Worm (Caenorhabditis elegans) whole organism, L3 larva: ENCODE data around the gene glr-2.

Experiments
- R02D3.7 ChIP-seq: fragments of 150-350 bp; optimal IDR thresholded peaks from 2 replicates; lab custom pipeline; 2014; ENCODE audit warnings: missing biosample characterization, missing genetic modification characterization
- ZK546.5 ChIP-seq: sonication (generic microtip); optimal IDR thresholded peaks from 2 replicates; lab custom pipeline; 2017; ENCODE audit warnings: missing biosample characterization, missing genetic modification characterization
- ama-1 ChIP-seq: fragments of 150-350 bp; optimal IDR thresholded peaks from 2 replicates; lab custom pipeline; 2018
- ceh-16 ChIP-seq: sonication (generic microtip); optimal IDR thresholded peaks from 2 replicates; lab custom pipeline; 2017; ENCODE audit warnings: missing biosample characterization, missing genetic modification characterization
- ceh-82 ChIP-seq: fragments of 150-350 bp; optimal IDR thresholded peaks from 2 replicates; lab custom pipeline; 2014; ENCODE audit warnings: missing biosample characterization, missing genetic modification characterization
- daf-12 ChIP-seq: fragments of 150-350 bp; optimal IDR thresholded peaks from 2 replicates; lab custom pipeline; 2014; ENCODE audit warnings: missing biosample characterization, missing genetic modification reagents, missing genetic modification characterization
- egl-27 ChIP-seq: sonication (generic microtip); optimal IDR thresholded peaks from 4 replicates; lab custom pipeline; 2017; ENCODE audit warnings: missing biosample characterization, missing genetic modification reagents, missing genetic modification characterization
- egl-5 ChIP-seq: fragments of 150-350 bp; optimal IDR thresholded peaks from 2 replicates; lab custom pipeline; 2017; ENCODE audit warnings: missing biosample characterization, missing genetic modification reagents, missing genetic modification characterization, inconsistent platforms
- elt-2 ChIP-seq: sonication (generic microtip); optimal IDR thresholded peaks from 2 replicates; lab custom pipeline; 2016; ENCODE audit warnings: missing genetic modification reagents, mild to moderate bottlenecking, missing genetic modification characterization, missing compliant biosample characterization
- eor-1 ChIP-seq, 2 experiments: fragments of 150-350 bp; optimal IDR thresholded peaks; 2 replicates each; lab custom pipeline; 2014 to 2018; ENCODE audit warnings: missing biosample characterization in 2 of 2, missing genetic modification characterization in 2 of 2
- fkh-10 ChIP-seq: sonication (generic microtip); optimal IDR thresholded peaks from 2 replicates; lab custom pipeline; 2017; ENCODE audit warnings: missing biosample characterization, missing genetic modification reagents, missing genetic modification characterization
- fkh-2 ChIP-seq: fragments of 150-350 bp; optimal IDR thresholded peaks from 2 replicates; lab custom pipeline; 2014; ENCODE audit warnings: missing biosample characterization, missing genetic modification reagents, missing genetic modification characterization
- fos-1 ChIP-seq: fragments of 150-350 bp; optimal IDR thresholded peaks from 2 replicates; lab custom pipeline; 2014; ENCODE audit warnings: missing biosample characterization, missing genetic modification characterization
- hmg-11 ChIP-seq: sonication (generic microtip); optimal IDR thresholded peaks from 2 replicates; lab custom pipeline; 2016; ENCODE audit warnings: missing genetic modification characterization, missing compliant biosample characterization
- lin-15B ChIP-seq: fragments of 150-350 bp; optimal IDR thresholded peaks from 2 replicates; lab custom pipeline; 2014; ENCODE audit warnings: missing biosample characterization, missing genetic modification characterization
- lin-39 ChIP-seq: fragments of 150-350 bp; optimal IDR thresholded peaks from 2 replicates; lab custom pipeline; 2018; ENCODE audit warnings: missing biosample characterization, missing genetic modification reagents, missing genetic modification characterization
- mdl-1 ChIP-seq: fragments of 150-350 bp; optimal IDR thresholded peaks from 2 replicates; lab custom pipeline; 2014; ENCODE audit warnings: missing biosample characterization, missing genetic modification characterization
- mml-1 ChIP-seq: fragments of 150-350 bp; sonication (generic microtip); optimal IDR thresholded peaks from 3 replicates; lab custom pipeline; 2014; ENCODE audit warnings: missing biosample characterization, missing genetic modification characterization
- nhr-11 ChIP-seq: fragments of 150-350 bp; optimal IDR thresholded peaks from 2 replicates; lab custom pipeline; 2014; ENCODE audit warnings: missing biosample characterization, missing genetic modification characterization
- nhr-12 ChIP-seq: fragments of 150-350 bp; optimal IDR thresholded peaks from 2 replicates; lab custom pipeline; 2014; ENCODE audit warnings: missing biosample characterization, missing genetic modification characterization
- nhr-23 ChIP-seq: fragments of 150-350 bp; optimal IDR thresholded peaks from 2 replicates; lab custom pipeline; 2014; ENCODE audit warnings: missing biosample characterization, missing genetic modification reagents, missing genetic modification characterization
- nhr-237 ChIP-seq: fragments of 150-350 bp; optimal IDR thresholded peaks from 2 replicates; lab custom pipeline; 2014; ENCODE audit warnings: missing biosample characterization, missing genetic modification characterization
- nhr-25 ChIP-seq: sonication (generic microtip); optimal IDR thresholded peaks from 2 replicates; lab custom pipeline; 2017; ENCODE audit warnings: missing biosample characterization, missing genetic modification characterization
- nhr-28 ChIP-seq: fragments of 150-350 bp; optimal IDR thresholded peaks from 2 replicates; lab custom pipeline; 2014; ENCODE audit warnings: missing biosample characterization, missing genetic modification characterization
- nhr-76 ChIP-seq: fragments of 150-350 bp; sonication (generic microtip); optimal IDR thresholded peaks from 5 replicates; lab custom pipeline; 2014; ENCODE audit warnings: missing biosample characterization, missing genetic modification characterization
- nhr-77 ChIP-seq: fragments of 150-350 bp; optimal IDR thresholded peaks from 2 replicates; lab custom pipeline; 2014; ENCODE audit warnings: missing biosample characterization, missing genetic modification characterization
- pha-4 ChIP-seq: fragments of 150-350 bp; optimal IDR thresholded peaks from 2 replicates; lab custom pipeline; 2014; ENCODE audit warnings: missing biosample characterization, missing genetic modification reagents, missing genetic modification characterization
- pqm-1 ChIP-seq: fragments of 150-350 bp; optimal IDR thresholded peaks from 2 replicates; lab custom pipeline; 2017; ENCODE audit warnings: missing biosample characterization, missing genetic modification characterization, inconsistent platforms
- snpc-4 ChIP-seq: fragments of 150-350 bp; optimal IDR thresholded peaks from 2 replicates; lab custom pipeline; 2014; ENCODE audit warnings: missing biosample characterization, missing genetic modification characterization
- tbx-2 ChIP-seq: sonication (generic microtip); optimal IDR thresholded peaks from 2 replicates; lab custom pipeline; 2016; ENCODE audit warnings: mild to moderate bottlenecking, missing genetic modification characterization, missing compliant biosample characterization
- unc-39 ChIP-seq: sonication (generic microtip); optimal IDR thresholded peaks from 4 replicates; lab custom pipeline; 2017; ENCODE audit warnings: missing biosample characterization, missing genetic modification characterization
- unc-62 ChIP-seq: fragments of 150-350 bp; sonication (generic microtip); optimal IDR thresholded peaks from 4 replicates; lab custom pipeline; 2014; ENCODE audit warnings: missing biosample characterization, missing genetic modification reagents, missing genetic modification characterization
- zag-1 ChIP-seq: fragments of 150-350 bp; optimal IDR thresholded peaks from 2 replicates; lab custom pipeline; 2014; ENCODE audit warnings: missing biosample characterization, missing genetic modification characterization
- ztf-11 ChIP-seq: fragments of 150-350 bp; optimal IDR thresholded peaks from 2 replicates; lab custom pipeline; 2014; ENCODE audit warnings: missing biosample characterization, missing genetic modification characterization

glr-2 gene

ce11 chrIII:7101814-7102477, 42.8 kb downstream of the glr-2 start:
- no peak for TF ChIP-seq unc-62 (GFP tag; lab: Kevin White, UChicago)
- TF ChIP-seq, all 47 proteins: peak for 0

- TF ChIP-seq nhr-237 (tag; lab: Kevin White, UChicago) (no peak), nhr-11 (peak; percentile 43)
- TF ChIP-seq, all 47 proteins: peak for 1
Observed at ce11 chrIII:7100001-7100400, 44.8 kb downstream of the glr-2 start, which contains the start of gene ZK418.11. TSS of gene ZK418.11 (plus strand) at chrIII:7100289.

ce11 chrIII:7096481-7096880, 48.3 kb downstream of the glr-2 start:
- TF ChIP-seq lin-39 (tag; lab: Kevin White, UChicago) (no peak), nhr-12 (no peak), ZK546.5 (tag; lab: Kevin White, UChicago) (no peak), fkh-10 (no peak), egl-27 (tag; lab: Kevin White, UChicago) (no peak), zag-1 (tag; lab: Kevin White, UChicago) (no peak), fos-1 (tag; lab: Kevin White, UChicago) (no peak), lin-15B (no peak), ceh-16 (tag; lab: Kevin White, UChicago) (no peak), ztf-11 (no peak), fkh-2 (tag; lab: Kevin White, UChicago) (no peak), R02D3.7 (tag; lab: Kevin White, UChicago) (no peak), mdl-1 (tag; lab: Kevin White, UChicago) (no peak), daf-12 (tag; lab: Kevin White, UChicago) (no peak), nhr-25 (tag; lab: Kevin White, UChicago) (no peak), nhr-77 (no peak), snpc-4 (tag; lab: Kevin White, UChicago) (no peak), ama-1 (lab: Kevin White, UChicago) (no peak), unc-39 (tag; lab: Kevin White, UChicago) (no peak), hmg-11 (no peak)
- TF ChIP-seq, all 47 proteins: peak for 0

- no peak for TF ChIP-seq pha-4
- no peak for TF ChIP-seq daf-12 (tag; lab: Kevin White, UChicago)
- TF ChIP-seq nhr-25 (tag; lab: Kevin White, UChicago), result no peak
- TF ChIP-seq eor-1 (tag; optimal IDR thresholded peaks at IDR 0.05; lab: Kevin White, UChicago), result no peak
- peak; percentile 13 for TF ChIP-seq nhr-11
- no peak for TF ChIP-seq nhr-12
Observed at ce11 chrIII:7095156-7095555, 49.6 kb downstream of the glr-2 start, which contains the start of gene nhr-9. TSS of gene nhr-9 (plus strand) at chrIII:7095462.

- no peak for TF ChIP-seq tbx-2 (tag; lab: Kevin White, UChicago)
- no peak for TF ChIP-seq nhr-11
- no peak for TF ChIP-seq lin-15B
- TF ChIP-seq ceh-82 (tag; lab: Kevin White, UChicago), result no peak
- TF ChIP-seq nhr-237 (tag; lab: Kevin White, UChicago), result no peak
- no peak for TF ChIP-seq fkh-10
- no peak for TF ChIP-seq elt-2 (tag; lab: Kevin White, UChicago)
- TF ChIP-seq nhr-28, result no peak
- no peak for TF ChIP-seq zag-1 (tag; lab: Kevin White, UChicago)
- no peak for TF ChIP-seq egl-5 (tag; lab: Kevin White, UChicago)
- no peak for TF ChIP-seq eor-1 (tag; optimal IDR thresholded peaks at IDR 0.05; lab: Kevin White, UChicago)
- TF ChIP-seq unc-62 (GFP tag; lab: Kevin White, UChicago), result no peak
- no peak for TF ChIP-seq nhr-23 (tag; lab: Kevin White, UChicago)
- no peak for TF ChIP-seq pqm-1
- TF ChIP-seq nhr-76 (tag; lab: Kevin White, UChicago), result no peak
- no peak for TF ChIP-seq ZK546.5 (tag; lab: Kevin White, UChicago)
- TF ChIP-seq mml-1 (tag; lab: Kevin White, UChicago), result no peak
- TF ChIP-seq, all 47 proteins: peak for 0
Observed at ce11 chrIII:7091042-7091441, 53.7 kb downstream of the glr-2 start, which contains the start of gene ZK418.2. TSS of gene ZK418.2 (plus strand) at chrIII:7091342.
